Worm (Caenorhabditis elegans) whole organism, L1 larva: Measurements from ENCODE around the gene F22H10.2.
A peak's percentile ranks its signal among the peaks of the same experiment; 100 is the strongest.

Source experiments
- Y116A8C.19 ChIP-seq: sonication (generic microtip); optimal IDR thresholded peaks from 2 replicates; lab custom pipeline; 2016; ENCODE audit warnings: missing compliant biosample characterization, missing genetic modification characterization, borderline replicate concordance
- aha-1 ChIP-seq: fragments of 150-350 bp; optimal IDR thresholded peaks from 2 replicates; lab custom pipeline; 2014; ENCODE audit warnings: missing biosample characterization, missing genetic modification characterization
- blmp-1 ChIP-seq: fragments of 150-350 bp; optimal IDR thresholded peaks from 2 replicates; lab custom pipeline; 2014; ENCODE audit warnings: missing biosample characterization, missing genetic modification characterization
- ceh-8 ChIP-seq: fragments of 200-800 bp; sonication (Bioruptor generic); optimal IDR thresholded peaks from 2 replicates; lab custom pipeline; 2018; ENCODE audit warnings: mild to moderate bottlenecking, missing genetic modification characterization, moderate library complexity, missing compliant biosample characterization
- ceh-82 ChIP-seq, 3 experiments: fragments of 150-350 bp in 1 of 3; sonication (generic microtip) in 2 of 3; optimal IDR thresholded peaks; 2 replicates each; lab custom pipeline; 2014 to 2017; ENCODE audit warnings: missing biosample characterization in 3 of 3, missing genetic modification characterization in 3 of 3
- ces-1 ChIP-seq: fragments of 150-350 bp; optimal IDR thresholded peaks from 2 replicates; lab custom pipeline; 2014; ENCODE audit warnings: missing biosample characterization, missing genetic modification reagents, missing genetic modification characterization
- dpl-1 ChIP-seq, 3 experiments: fragments of 150-350 bp in 2 of 3; sonication (generic microtip) in 1 of 3; optimal IDR thresholded peaks; 2 replicates each; lab custom pipeline; 2014 to 2017; ENCODE audit warnings: missing biosample characterization in 3 of 3, missing genetic modification characterization in 3 of 3, missing genetic modification reagents in 3 of 3
- efl-1 ChIP-seq, 4 experiments: fragments of 150-350 bp; optimal IDR thresholded peaks in 3 of 4; peaks in 1 of 4; 1 replicate in 1 of 4; 2 replicates in 3 of 4; lab custom pipeline; 2014; ENCODE audit warnings: missing biosample characterization in 2 of 4, missing genetic modification characterization in 2 of 4, missing genetic modification reagents in 2 of 4
- efl-3 ChIP-seq: fragments of 200-800 bp; sonication (Bioruptor generic); optimal IDR thresholded peaks from 2 replicates; lab custom pipeline; 2018; ENCODE audit warnings: mild to moderate bottlenecking, missing genetic modification characterization, missing compliant biosample characterization
- egl-27 ChIP-seq, 2 experiments: fragments of 150-350 bp in 1 of 2; sonication (generic microtip); optimal IDR thresholded peaks; 3 replicates each; lab custom pipeline; 2017 to 2018; ENCODE audit warnings: missing biosample characterization in 2 of 2, missing genetic modification characterization in 2 of 2, missing genetic modification reagents in 2 of 2
- elt-2 ChIP-seq: sonication (generic microtip); optimal IDR thresholded peaks from 2 replicates; lab custom pipeline; 2016; ENCODE audit warnings: missing genetic modification characterization, mild to moderate bottlenecking, inconsistent platforms, missing compliant biosample characterization, missing genetic modification reagents
- elt-3 ChIP-seq, 6 experiments: fragments of 150-350 bp in 1 of 6; sonication (generic microtip); optimal IDR thresholded peaks; 2 replicates each; lab custom pipeline; 2017 to 2018; ENCODE audit warnings: missing biosample characterization in 6 of 6, missing genetic modification characterization in 6 of 6, inconsistent platforms in 1 of 6
- fos-1 ChIP-seq: fragments of 150-350 bp; optimal IDR thresholded peaks from 2 replicates; lab custom pipeline; 2014; ENCODE audit warnings: missing biosample characterization, missing genetic modification characterization
- hlh-17 ChIP-seq: fragments of 200-800 bp; sonication (Bioruptor generic); optimal IDR thresholded peaks from 2 replicates; lab custom pipeline; 2018; ENCODE audit warnings: missing genetic modification characterization, mild to moderate bottlenecking, missing compliant biosample characterization, moderate library complexity, borderline replicate concordance
- hlh-4 ChIP-seq: sonication (generic microtip); optimal IDR thresholded peaks from 2 replicates; lab custom pipeline; 2016; ENCODE audit warnings: mild to moderate bottlenecking, missing genetic modification characterization, missing compliant biosample characterization
- irx-1 ChIP-seq: sonication (generic microtip); optimal IDR thresholded peaks from 2 replicates; lab custom pipeline; 2016; ENCODE audit warnings: missing genetic modification characterization, missing compliant biosample characterization
- lin-14 ChIP-seq: fragments of 200-800 bp; sonication (Bioruptor generic); optimal IDR thresholded peaks from 2 replicates; lab custom pipeline; 2018; ENCODE audit warnings: mild to moderate bottlenecking, missing genetic modification characterization, moderate library complexity, missing compliant biosample characterization
- lin-39 ChIP-seq: fragments of 150-350 bp; optimal IDR thresholded peaks from 2 replicates; lab custom pipeline; 2014; ENCODE audit warnings: missing biosample characterization, missing genetic modification reagents, missing genetic modification characterization
- lsy-2 ChIP-seq, 2 experiments: fragments of 150-350 bp; optimal IDR thresholded peaks; 2 replicates each; lab custom pipeline; 2014; ENCODE audit warnings: missing biosample characterization in 2 of 2, missing genetic modification characterization in 2 of 2
- mab-9 ChIP-seq: fragments of 200-800 bp; sonication (Bioruptor generic); IDR thresholded peaks from 2 replicates; pipeline ENCODE4 v1.3.6; 2022; ENCODE audit warnings: missing genetic modification reagents, missing genetic modification characterization, missing compliant biosample characterization
- nhr-11 ChIP-seq: fragments of 150-350 bp; optimal IDR thresholded peaks from 2 replicates; lab custom pipeline; 2014; ENCODE audit warnings: missing biosample characterization, missing genetic modification characterization
- nhr-28 ChIP-seq: fragments of 150-350 bp; optimal IDR thresholded peaks from 2 replicates; lab custom pipeline; 2014; ENCODE audit warnings: missing biosample characterization, missing genetic modification characterization
- nhr-47 ChIP-seq: sonication (generic microtip); optimal IDR thresholded peaks from 2 replicates; lab custom pipeline; 2016; ENCODE audit warnings: mild to moderate bottlenecking, missing genetic modification characterization, moderate library complexity, missing compliant biosample characterization
- nhr-77 ChIP-seq: fragments of 150-350 bp; optimal IDR thresholded peaks from 2 replicates; lab custom pipeline; 2014; ENCODE audit warnings: missing biosample characterization, missing genetic modification characterization
- nhr-85 ChIP-seq: sonication (generic microtip); peaks from one replicate; lab custom pipeline; 2016; ENCODE audit warnings: missing genetic modification characterization, inconsistent platforms, missing compliant biosample characterization
- pqm-1 ChIP-seq: sonication (generic microtip); optimal IDR thresholded peaks from 3 replicates; lab custom pipeline; 2017; ENCODE audit warnings: missing biosample characterization, missing genetic modification characterization
- snu-23 ChIP-seq: sonication (generic microtip); optimal IDR thresholded peaks from 2 replicates; lab custom pipeline; 2016; ENCODE audit warnings: missing genetic modification characterization, missing compliant biosample characterization
- unc-130 ChIP-seq: fragments of 150-350 bp; optimal IDR thresholded peaks from 2 replicates; lab custom pipeline; 2017; ENCODE audit warnings: missing biosample characterization, missing genetic modification characterization, inconsistent platforms
- unc-30 ChIP-seq: sonication (generic microtip); optimal IDR thresholded peaks from 2 replicates; lab custom pipeline; 2017; ENCODE audit warnings: missing biosample characterization, missing genetic modification characterization
- unc-62 ChIP-seq: fragments of 150-350 bp; optimal IDR thresholded peaks from 2 replicates; lab custom pipeline; 2014; ENCODE audit warnings: missing biosample characterization, missing genetic modification reagents, missing genetic modification characterization
- zip-4 ChIP-seq: fragments of 200-800 bp; sonication (Bioruptor generic); optimal IDR thresholded peaks from 2 replicates; lab custom pipeline; 2018; ENCODE audit warnings: mild to moderate bottlenecking, missing genetic modification characterization, moderate library complexity, missing compliant biosample characterization
- ztf-11 ChIP-seq, 2 experiments: sonication (generic microtip); optimal IDR thresholded peaks; 2 replicates each; lab custom pipeline; 2016 to 2017; ENCODE audit warnings: missing genetic modification characterization in 2 of 2, missing biosample characterization in 1 of 2, missing compliant biosample characterization in 1 of 2
- ztf-4 ChIP-seq: fragments of 150-350 bp; optimal IDR thresholded peaks from 2 replicates; lab custom pipeline; 2014; ENCODE audit warnings: missing biosample characterization, missing genetic modification characterization

Gene F22H10.2

ce11 chrX:16634708-16635107 lies 44.6 kb upstream of the F22H10.2 start (continued):
- TF ChIP-seq Y116A8C.19 (tag; lab: Kevin White, UChicago) (no peak), unc-30 (no peak), nhr-28 (tag; lab: Kevin White, UChicago) (no peak), lin-39 (tag; lab: Kevin White, UChicago) (no peak), snu-23 (GFP tag; lab: Kevin White, UChicago) (peak; percentile 92), ceh-82 (tag; optimal IDR thresholded peaks at IDR 0.05; lab: Kevin White, UChicago) (peak; percentile 81 to 91 (median 90)), unc-130 (peak; percentile 46), hlh-4 (tag; lab: Kevin White, UChicago) (no peak), efl-1 (optimal IDR thresholded peaks at IDR 0.05; lab: Kevin White, UChicago) (peak; percentile 40), efl-1 (GFP tag; optimal IDR thresholded peaks at IDR 0.05 in 1 of 2; lab: Kevin White, UChicago) (no peak), hlh-17 (no peak), ces-1 (GFP tag; lab: Kevin White, UChicago) (no peak), nhr-11 (tag; lab: Kevin White, UChicago) (no peak), lin-14 (GFP tag; lab: Kevin White, UChicago) (peak; percentile 83), aha-1 (tag; lab: Kevin White, UChicago) (no peak), irx-1 (tag; lab: Kevin White, UChicago) (peak; percentile 62)

ce11 chrX:16641678-16642077 lies 37.7 kb upstream of the F22H10.2 start:
- TF ChIP-seq unc-62 (GFP tag; lab: Kevin White, UChicago): no peak
- no peak for TF ChIP-seq nhr-77
- peak; percentile 19 for TF ChIP-seq lin-14 (GFP tag; lab: Kevin White, UChicago)
- TF ChIP-seq efl-1 (optimal IDR thresholded peaks at IDR 0.05; lab: Kevin White, UChicago): no peak
- peak in 1 of 2 experiments; percentile 78 for TF ChIP-seq efl-1 (GFP tag; optimal IDR thresholded peaks at IDR 0.05 in 1 of 2; lab: Kevin White, UChicago)

- TF ChIP-seq dpl-1 (GFP tag; optimal IDR thresholded peaks at IDR 0.05; lab: Kevin White, UChicago) (no peak), ceh-8 (peak; percentile 49), efl-1 (optimal IDR thresholded peaks at IDR 0.05; lab: Kevin White, UChicago) (no peak), efl-1 (GFP tag; optimal IDR thresholded peaks at IDR 0.05 in 1 of 2; lab: Kevin White, UChicago) (peak in 1 of 2 experiments; percentile 33), egl-27 (tag; optimal IDR thresholded peaks at IDR 0.05; lab: Kevin White, UChicago) (no peak), ztf-4 (tag; lab: Kevin White, UChicago) (no peak)
Measured at ce11 chrX:16643246-16643645, 36.1 kb upstream of the F22H10.2 start.

ce11 chrX:16644889-16645288 lies 34.5 kb upstream of the F22H10.2 start:
- TF ChIP-seq elt-2 (peak; percentile 73), hlh-17 (no peak), zip-4 (GFP tag; lab: Kevin White, UChicago) (no peak), hlh-4 (tag; lab: Kevin White, UChicago) (no peak)

ce11 chrX:16647222-16647621 lies 32.1 kb upstream of the F22H10.2 start:
- TF ChIP-seq lin-14 (GFP tag; lab: Kevin White, UChicago): peak; percentile 20
- peak in 1 of 6 experiments; percentile 19 for TF ChIP-seq elt-3 (tag; optimal IDR thresholded peaks at IDR 0.05; lab: Kevin White, UChicago)
- no peak for TF ChIP-seq ces-1 (GFP tag; lab: Kevin White, UChicago)
- TF ChIP-seq zip-4 (GFP tag; lab: Kevin White, UChicago): no peak
- no peak for TF ChIP-seq pqm-1 (tag; lab: Kevin White, UChicago)
- no peak for TF ChIP-seq fos-1
- peak; percentile 53 for TF ChIP-seq nhr-85 (tag; lab: Kevin White, UChicago)
- TF ChIP-seq nhr-47: no peak
- no peak for TF ChIP-seq lsy-2 (tag; optimal IDR thresholded peaks at IDR 0.05; lab: Kevin White, UChicago)
- TF ChIP-seq efl-3 (GFP tag; lab: Kevin White, UChicago): no peak
- no peak for TF ChIP-seq mab-9 (GFP tag; lab: Robert Waterston, UW)
- TF ChIP-seq blmp-1 (tag; lab: Kevin White, UChicago): peak; percentile 95
- TF ChIP-seq ztf-11 (tag; optimal IDR thresholded peaks at IDR 0.05; lab: Kevin White, UChicago): no peak
- no peak for TF ChIP-seq snu-23 (GFP tag; lab: Kevin White, UChicago)
